Worm (Caenorhabditis elegans): Measurements from ENCODE around the gene K06A9.2.

- TF ChIP-seq ama-1 (optimal IDR thresholded peaks at IDR 0.05), result no peak
- TF ChIP-seq unc-39 (tag; optimal IDR thresholded peaks at IDR 0.05), result no peak
- TF ChIP-seq nhr-28 (tag; optimal IDR thresholded peaks at IDR 0.05), result no peak
- no peak for TF ChIP-seq pha-4 (tag; optimal IDR thresholded peaks at IDR 0.05)
- no peak for TF ChIP-seq ztf-11 (tag; optimal IDR thresholded peaks at IDR 0.05)
- no peak for TF ChIP-seq nhr-237 (tag; optimal IDR thresholded peaks at IDR 0.05)
- no peak for TF ChIP-seq elt-1 (tag; optimal IDR thresholded peaks at IDR 0.05)
- no peak for TF ChIP-seq nhr-77 (tag; optimal IDR thresholded peaks at IDR 0.05)
- TF ChIP-seq unc-62 (GFP tag; optimal IDR thresholded peaks at IDR 0.05), result no peak
- TF ChIP-seq zag-1 (tag; optimal IDR thresholded peaks at IDR 0.05), result no peak
Observed at ce11 chrX:1522068-1522467, 14.1 kb upstream of the K06A9.2 start.
